Worm (Caenorhabditis elegans): ENCODE results near the gene K02A6.4.

ce11 chrX:8204475-8204874, 14.1 kb downstream of the K02A6.4 start:
- TF ChIP-seq T22C8.4 (GFP tag; IDR thresholded peaks at IDR 0.05), result no peak
- TF ChIP-seq med-1 (GFP tag; optimal IDR thresholded peaks at IDR 0.05; ENCODE audit: insufficient read depth), result no peak
- TF ChIP-seq klf-2 (GFP tag; conservative IDR thresholded peaks at IDR 0.05), result no peak
- no peak for TF ChIP-seq ztf-23 (GFP tag; IDR thresholded peaks at IDR 0.05)
- TF ChIP-seq tab-1 (GFP tag; IDR thresholded peaks at IDR 0.05), result no peak
- TF ChIP-seq ztf-29 (GFP tag; IDR thresholded peaks at IDR 0.05), result no peak
